Fruit fly (Drosophila melanogaster) whole organism, pupa: ENCODE data around the gene Hipk.

Source experiments
- CG10348 ChIP-seq: fragments of 200-800 bp; sonication (Bioruptor generic); IDR thresholded peaks from 2 replicates; pipeline ENCODE4 v1.3.6; 2022; ENCODE audit warnings: missing biosample characterization, missing genetic modification characterization
- CG12605 ChIP-seq: fragments of 200-800 bp; sonication (Bioruptor generic); IDR thresholded peaks from 2 replicates; pipeline ENCODE4 v1.3.6; 2022; ENCODE audit warnings: missing biosample characterization, missing genetic modification characterization
- CG13204 ChIP-seq: fragments of 200-800 bp; sonication (Bioruptor generic); optimal IDR thresholded peaks from 2 replicates; lab custom pipeline; 2018; ENCODE audit warnings: missing biosample characterization, mild to moderate bottlenecking, missing genetic modification characterization, moderate library complexity
- CG14655 ChIP-seq: fragments of 200-800 bp; sonication (Bioruptor generic); optimal IDR thresholded peaks from 3 replicates; lab custom pipeline; 2017; ENCODE audit warnings: mild to moderate bottlenecking, missing biosample characterization, missing genetic modification reagents, missing genetic modification characterization
- CG15710 ChIP-seq: fragments of 200-800 bp; sonication (Bioruptor generic); optimal IDR thresholded peaks from 2 replicates; lab custom pipeline; 2018; ENCODE audit warnings: missing biosample characterization, mild to moderate bottlenecking, missing genetic modification characterization, moderate library complexity
- CG17806 ChIP-seq: fragments of 200-800 bp; sonication (Bioruptor generic); optimal IDR thresholded peaks from 2 replicates; lab custom pipeline; 2018; ENCODE audit warnings: missing biosample characterization, mild to moderate bottlenecking, missing genetic modification characterization, moderate library complexity
- CG32121 ChIP-seq: fragments of 200-800 bp; sonication (Bioruptor generic); IDR thresholded peaks from 2 replicates; pipeline ENCODE4 v1.3.6; 2022; ENCODE audit warnings: missing biosample characterization, missing genetic modification characterization
- CG34367 ChIP-seq: fragments of 200-800 bp; sonication (Bioruptor generic); optimal IDR thresholded peaks from 2 replicates; lab custom pipeline; 2018; ENCODE audit warnings: missing biosample characterization, mild to moderate bottlenecking, missing genetic modification characterization
- CG4496 ChIP-seq: fragments of 200-800 bp; sonication (Bioruptor generic); IDR thresholded peaks from 3 replicates; pipeline ENCODE4 v1.3.6; 2022; ENCODE audit warnings: missing biosample characterization, missing genetic modification characterization
- CG8159 ChIP-seq: fragments of 200-800 bp; sonication (Bioruptor generic); optimal IDR thresholded peaks from 3 replicates; lab custom pipeline; 2018; ENCODE audit warnings: missing biosample characterization, mild to moderate bottlenecking, missing genetic modification characterization, moderate library complexity
- CG8301 ChIP-seq: fragments of 200-800 bp; sonication (Bioruptor generic); optimal IDR thresholded peaks from 2 replicates; lab custom pipeline; 2018; ENCODE audit warnings: missing biosample characterization, mild to moderate bottlenecking, missing genetic modification characterization
- CG9948 ChIP-seq: fragments of 200-800 bp; sonication (Bioruptor generic); optimal IDR thresholded peaks from 2 replicates; lab custom pipeline; 2018; ENCODE audit warnings: missing biosample characterization, mild to moderate bottlenecking, missing genetic modification characterization, moderate library complexity
- D1 ChIP-seq: fragments of 200-800 bp; sonication (Bioruptor generic); optimal IDR thresholded peaks from 2 replicates; lab custom pipeline; 2018; ENCODE audit warnings: missing biosample characterization, mild to moderate bottlenecking, missing genetic modification characterization, moderate library complexity
- EcR ChIP-seq: fragments of 200-800 bp; sonication (Bioruptor generic); optimal IDR thresholded peaks from 3 replicates; lab custom pipeline; 2019; ENCODE audit warnings: missing biosample characterization, missing genetic modification characterization, mild to moderate bottlenecking, moderate library complexity, missing genetic modification reagents
- Ets98B ChIP-seq: fragments of 200-800 bp; sonication (Bioruptor generic); IDR thresholded peaks from 2 replicates; pipeline ENCODE4 v1.3.6; 2022; ENCODE audit warnings: missing biosample characterization, missing genetic modification characterization
- Pif1A ChIP-seq: fragments of 200-800 bp; sonication (Bioruptor generic); optimal IDR thresholded peaks from 3 replicates; lab custom pipeline; 2016; ENCODE audit warnings: missing biosample characterization, missing genetic modification characterization
- Pif1B ChIP-seq: fragments of 200-800 bp; sonication (Bioruptor generic); optimal IDR thresholded peaks from 3 replicates; lab custom pipeline; 2016; ENCODE audit warnings: missing biosample characterization, missing genetic modification characterization
- Snoo ChIP-seq: fragments of 200-800 bp; sonication (Bioruptor generic); optimal IDR thresholded peaks from 3 replicates; lab custom pipeline; 2017; ENCODE audit warnings: missing biosample characterization, mild to moderate bottlenecking, missing genetic modification characterization, inconsistent platforms
- fd96Ca ChIP-seq: fragments of 200-800 bp; sonication (Bioruptor generic); IDR thresholded peaks from 3 replicates; pipeline ENCODE4 v1.3.6; 2022; ENCODE audit warnings: missing biosample characterization, missing genetic modification characterization
- gl ChIP-seq: fragments of 200-800 bp; sonication (Bioruptor generic); optimal IDR thresholded peaks from 2 replicates; lab custom pipeline; 2018; ENCODE audit warnings: missing biosample characterization, mild to moderate bottlenecking, missing genetic modification characterization
- rn ChIP-seq: fragments of 200-800 bp; sonication (Bioruptor generic); IDR thresholded peaks from 2 replicates; pipeline ENCODE4 v1.3.6; 2022; ENCODE audit warnings: missing biosample characterization, missing genetic modification characterization

The Hipk gene

dm6 chr3L:627370-627769 is 84.5 kb downstream of the Hipk start:
- no peak for TF ChIP-seq fd96Ca (GFP tag; lab: Robert Waterston, UW)
- no peak for TF ChIP-seq CG17806

- TF ChIP-seq CG32121 (GFP tag; lab: Robert Waterston, UW) (peak; percentile 80), Pif1A (GFP tag; lab: Kevin White, UChicago) (no peak), CG14655 (peak; percentile 49), rn (0 out of 2 replicates have a peak, but pooled peaks have one; percentile 26), CG34367 (tag; lab: Kevin White, UChicago) (peak; percentile 32), Ets98B (peak; percentile 71), D1 (tag; lab: Kevin White, UChicago) (no peak), CG17806 (peak; percentile 27), CG9948 (no peak), CG15710 (tag; lab: Kevin White, UChicago) (peak; percentile 15), fd96Ca (GFP tag; lab: Robert Waterston, UW) (peak; percentile 78), CG4496 (GFP tag; lab: Robert Waterston, UW) (peak; percentile 70), CG8301 (tag; lab: Kevin White, UChicago) (peak; percentile 44), gl (tag; lab: Kevin White, UChicago) (peak; percentile 17), EcR (peak; percentile 70), CG8159 (tag; lab: Kevin White, UChicago) (peak; percentile 15), CG10348 (GFP tag; lab: Robert Waterston, UW) (no peak), Pif1B (no peak), CG12605 (GFP tag; lab: Robert Waterston, UW) (0 out of 2 replicates have a peak, but pooled peaks have one; percentile 62), CG13204 (GFP tag; lab: Kevin White, UChicago) (peak; percentile 65), Snoo (tag; lab: Kevin White, UChicago) (no peak)
These were observed 85.2 kb downstream of the Hipk start for dm6 chr3L:627819-628601.

- no peak for TF ChIP-seq Pif1B
- peak; percentile 17 for TF ChIP-seq Snoo (tag; lab: Kevin White, UChicago)
- TF ChIP-seq, all 21 proteins: peak for 1
These were observed 85.9 kb downstream of the Hipk start for dm6 chr3L:628654-629285.

dm6 chr3L:629353-629915 is 86.6 kb downstream of the Hipk start:
- TF ChIP-seq CG12605 (GFP tag; lab: Robert Waterston, UW) (peak; percentile 8), fd96Ca (GFP tag; lab: Robert Waterston, UW) (no peak; the same call in 2 of the 3 replicates), Ets98B (peak; percentile 51), gl (tag; lab: Kevin White, UChicago) (no peak), D1 (tag; lab: Kevin White, UChicago) (no peak), CG9948 (no peak), CG8159 (tag; lab: Kevin White, UChicago) (no peak), CG34367 (tag; lab: Kevin White, UChicago) (no peak), CG4496 (GFP tag; lab: Robert Waterston, UW) (peak; percentile 69), CG17806 (no peak), Pif1A (GFP tag; lab: Kevin White, UChicago) (peak; percentile 26), CG32121 (GFP tag; lab: Robert Waterston, UW) (peak; percentile 68), CG13204 (GFP tag; lab: Kevin White, UChicago) (no peak), rn (no peak), Snoo (tag; lab: Kevin White, UChicago) (no peak), CG14655 (peak; percentile 20), CG15710 (tag; lab: Kevin White, UChicago) (no peak), CG10348 (GFP tag; lab: Robert Waterston, UW) (no peak), EcR (no peak), Pif1B (no peak), CG8301 (tag; lab: Kevin White, UChicago) (no peak)

dm6 chr3L:629916-630663 is 87.2 kb downstream of the Hipk start:
- no peak for TF ChIP-seq CG9948
- no peak for TF ChIP-seq CG10348 (GFP tag; lab: Robert Waterston, UW)
- peak; percentile 17 for TF ChIP-seq CG8301 (tag; lab: Kevin White, UChicago)
- TF ChIP-seq CG34367 (tag; lab: Kevin White, UChicago): no peak
- TF ChIP-seq CG8159 (tag; lab: Kevin White, UChicago): peak; percentile 6
- TF ChIP-seq CG4496 (GFP tag; lab: Robert Waterston, UW): peak; percentile 76
- TF ChIP-seq CG32121 (GFP tag; lab: Robert Waterston, UW): no peak
- peak; percentile 29 for TF ChIP-seq Snoo (tag; lab: Kevin White, UChicago)
- no peak for TF ChIP-seq CG17806
- peak; percentile 27; the same call in 1 of the 2 replicates for TF ChIP-seq CG12605 (GFP tag; lab: Robert Waterston, UW)
- peak; percentile 58; the same call in 1 of the 2 replicates for TF ChIP-seq Ets98B
- no peak for TF ChIP-seq fd96Ca (GFP tag; lab: Robert Waterston, UW)
- TF ChIP-seq CG13204 (GFP tag; lab: Kevin White, UChicago): no peak
- TF ChIP-seq EcR: no peak
- TF ChIP-seq Pif1A (GFP tag; lab: Kevin White, UChicago): no peak
- TF ChIP-seq gl (tag; lab: Kevin White, UChicago): no peak
- TF ChIP-seq D1 (tag; lab: Kevin White, UChicago): no peak
- TF ChIP-seq rn: no peak
- no peak for TF ChIP-seq Pif1B
- no peak for TF ChIP-seq CG14655
- no peak for TF ChIP-seq CG15710 (tag; lab: Kevin White, UChicago)
- TF ChIP-seq, all 21 proteins: peak for 6
